Worm (Caenorhabditis elegans) whole organism, L2 larva: Measurements from ENCODE around the gene R07E3.6.

ENCODE experiments used
- R02D3.7 ChIP-seq: fragments of 150-350 bp; optimal IDR thresholded peaks from 2 replicates; lab custom pipeline; 2014; ENCODE audit warnings: missing biosample characterization, missing genetic modification characterization
- aly-2 ChIP-seq: fragments of 150-350 bp; optimal IDR thresholded peaks from 2 replicates; lab custom pipeline; 2014; ENCODE audit warnings: missing biosample characterization, missing genetic modification characterization
- blmp-1 ChIP-seq: sonication (generic microtip); optimal IDR thresholded peaks from 2 replicates; lab custom pipeline; 2017; ENCODE audit warnings: missing genetic modification characterization, mild to moderate bottlenecking, missing compliant biosample characterization, antibody characterized with exemption, moderate library complexity; ENCODE audit not compliant: insufficient read depth
- ceh-16 ChIP-seq: fragments of 150-350 bp; optimal IDR thresholded peaks from 2 replicates; lab custom pipeline; 2014; ENCODE audit warnings: missing biosample characterization, missing genetic modification characterization
- fos-1 ChIP-seq: fragments of 150-350 bp; optimal IDR thresholded peaks from 2 replicates; lab custom pipeline; 2014; ENCODE audit warnings: missing biosample characterization, missing genetic modification characterization
- mdl-1 ChIP-seq, 2 experiments: fragments of 150-350 bp in 1 of 2; sonication (generic microtip) in 1 of 2; optimal IDR thresholded peaks; 2 replicates each; lab custom pipeline; 2017; ENCODE audit warnings: missing biosample characterization in 2 of 2, missing genetic modification characterization in 2 of 2
- skn-1 ChIP-seq: sonication (generic microtip); optimal IDR thresholded peaks from 2 replicates; lab custom pipeline; 2017; ENCODE audit warnings: missing biosample characterization, missing genetic modification characterization
- zag-1 ChIP-seq: fragments of 150-350 bp; optimal IDR thresholded peaks from 2 replicates; lab custom pipeline; 2014; ENCODE audit warnings: missing biosample characterization, missing genetic modification characterization

DNA sequence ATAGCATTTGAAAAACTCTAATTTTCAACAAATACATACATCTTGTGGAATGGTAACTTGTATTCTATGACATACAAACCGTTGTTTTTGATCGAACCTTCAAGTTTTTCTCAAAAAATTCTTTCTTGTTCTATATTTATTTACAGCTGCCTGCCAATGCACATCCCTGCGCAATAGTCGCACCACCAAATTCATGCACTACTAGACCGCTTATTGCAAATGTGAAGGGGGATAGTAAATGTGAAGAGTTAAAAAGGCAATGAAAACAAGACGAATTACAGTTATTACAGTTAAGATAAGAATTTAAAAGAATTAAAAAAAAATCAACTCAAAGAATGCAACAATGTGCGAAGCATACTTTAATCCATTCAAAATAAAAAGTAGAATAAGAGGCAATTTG, 36.3 kb downstream of the R07E3.6 start:
- TF ChIP-seq mdl-1 (tag; optimal IDR thresholded peaks at IDR 0.05; lab: Kevin White, UChicago) = no peak
- no peak for TF ChIP-seq R02D3.7
- no peak for TF ChIP-seq skn-1
- no peak for TF ChIP-seq blmp-1
- no peak for TF ChIP-seq ceh-16 (tag; lab: Kevin White, UChicago)
- no peak for TF ChIP-seq fos-1
- TF ChIP-seq aly-2 (tag; lab: Kevin White, UChicago) = no peak
- TF ChIP-seq zag-1 (tag; lab: Kevin White, UChicago) = no peak
